Fruit fly (Drosophila melanogaster) whole organism, embryonic: ENCODE measurements around the gene mats.

Experiments used
- Blimp-1 ChIP-seq: fragments of 200-800 bp; sonication (Bioruptor generic); optimal IDR thresholded peaks from 3 replicates; lab custom pipeline; 2018; ENCODE audit warnings: missing biosample characterization, missing genetic modification characterization, mild to moderate bottlenecking, moderate library complexity, missing genetic modification reagents
- CG10543 ChIP-seq: fragments of 200-800 bp; sonication (Bioruptor generic); optimal IDR thresholded peaks from 3 replicates; lab custom pipeline; 2017; ENCODE audit warnings: missing biosample characterization, mild to moderate bottlenecking, missing genetic modification characterization, moderate library complexity
- CG11560 ChIP-seq: fragments of 200-800 bp; sonication (Bioruptor generic); IDR thresholded peaks from 3 replicates; pipeline ENCODE4 v1.3.6; 2022; ENCODE audit warnings: missing biosample characterization, missing genetic modification characterization
- CG12391 ChIP-seq: fragments of 200-800 bp; sonication (Bioruptor generic); optimal IDR thresholded peaks from 3 replicates; lab custom pipeline; 2018; ENCODE audit warnings: missing biosample characterization, mild to moderate bottlenecking, missing genetic modification characterization, moderate library complexity
- CG12744 ChIP-seq: fragments of 200-800 bp; sonication (Bioruptor generic); optimal IDR thresholded peaks from 2 replicates; lab custom pipeline; 2016; ENCODE audit warnings: missing biosample characterization, missing genetic modification characterization
- CG13123 ChIP-seq: fragments of 200-800 bp; sonication (Bioruptor generic); optimal IDR thresholded peaks from 2 replicates; lab custom pipeline; 2016; ENCODE audit warnings: missing biosample characterization, missing genetic modification characterization
- CG13894 ChIP-seq: fragments of 200-800 bp; sonication (Bioruptor generic); optimal IDR thresholded peaks from 3 replicates; lab custom pipeline; 2018; ENCODE audit warnings: missing biosample characterization, mild to moderate bottlenecking, missing genetic modification characterization, moderate library complexity
- CG14860 ChIP-seq: fragments of 200-800 bp; sonication (Bioruptor generic); IDR thresholded peaks from 3 replicates; pipeline ENCODE4 v1.3.6; 2022; ENCODE audit warnings: missing biosample characterization, missing genetic modification characterization; ENCODE audit not compliant: partially characterized antibody
- CG15011 ChIP-seq: fragments of 200-800 bp; sonication (Bioruptor generic); optimal IDR thresholded peaks from 3 replicates; lab custom pipeline; 2018; ENCODE audit warnings: missing biosample characterization, mild to moderate bottlenecking, missing genetic modification characterization
- CG15479 ChIP-seq: fragments of 200-800 bp; sonication (Bioruptor generic); optimal IDR thresholded peaks from 3 replicates; lab custom pipeline; 2019; ENCODE audit warnings: missing biosample characterization, mild to moderate bottlenecking, missing genetic modification characterization, moderate library complexity
- CG15601 ChIP-seq: fragments of 200-800 bp; sonication (Bioruptor generic); optimal IDR thresholded peaks from 3 replicates; lab custom pipeline; 2019; ENCODE audit warnings: missing biosample characterization, mild to moderate bottlenecking, missing genetic modification characterization, moderate library complexity
- CG1603 ChIP-seq: fragments of 200-800 bp; sonication (Bioruptor generic); optimal IDR thresholded peaks from 2 replicates; lab custom pipeline; 2019; ENCODE audit warnings: missing biosample characterization, mild to moderate bottlenecking, missing genetic modification characterization, moderate library complexity
- CG17912 ChIP-seq: fragments of 200-800 bp; sonication (Bioruptor generic); optimal IDR thresholded peaks from 2 replicates; lab custom pipeline; 2018; ENCODE audit warnings: missing biosample characterization, mild to moderate bottlenecking, missing genetic modification characterization
- CG2120 ChIP-seq: fragments of 200-800 bp; sonication (Bioruptor generic); optimal IDR thresholded peaks from 3 replicates; lab custom pipeline; 2016; ENCODE audit warnings: missing biosample characterization, missing genetic modification characterization
- CG30431 ChIP-seq: fragments of 200-800 bp; sonication (Bioruptor generic); optimal IDR thresholded peaks from 2 replicates; lab custom pipeline; 2017; ENCODE audit warnings: missing biosample characterization, missing genetic modification characterization
- CG32772 ChIP-seq: fragments of 200-800 bp; sonication (Bioruptor generic); IDR thresholded peaks from 2 replicates; pipeline ENCODE4 v1.3.6; 2022; ENCODE audit warnings: missing biosample characterization, missing genetic modification characterization
- CG34224 ChIP-seq: fragments of 200-800 bp; sonication (Bioruptor generic); IDR thresholded peaks from 3 replicates; pipeline ENCODE4 v1.3.6; 2022; ENCODE audit warnings: missing biosample characterization, missing genetic modification characterization; ENCODE audit not compliant: partially characterized antibody
- CG5180 ChIP-seq: fragments of 200-800 bp; sonication (Bioruptor generic); optimal IDR thresholded peaks from 3 replicates; lab custom pipeline; 2017; ENCODE audit warnings: missing biosample characterization, missing genetic modification characterization, mild to moderate bottlenecking, moderate library complexity, missing genetic modification reagents
- CG6791 ChIP-seq: fragments of 200-800 bp; sonication (Bioruptor generic); IDR thresholded peaks from 3 replicates; pipeline ENCODE4 v1.3.6; 2022; ENCODE audit warnings: missing biosample characterization, missing genetic modification characterization; ENCODE audit not compliant: partially characterized antibody
- CG7556 ChIP-seq: fragments of 200-800 bp; sonication (Bioruptor generic); optimal IDR thresholded peaks from 2 replicates; lab custom pipeline; 2017; ENCODE audit warnings: missing biosample characterization, mild to moderate bottlenecking, missing genetic modification characterization
- CG8290 ChIP-seq, 3 experiments: fragments of 200-800 bp; sonication (Bioruptor generic); optimal IDR thresholded peaks; 2 replicates each; lab custom pipeline; 2016 to 2019; ENCODE audit warnings: missing biosample characterization in 3 of 3, missing genetic modification characterization in 3 of 3, mild to moderate bottlenecking in 2 of 3, moderate library complexity in 1 of 3
- Deaf1 ChIP-seq: fragments of 200-800 bp; optimal IDR thresholded peaks from 3 replicates; lab custom pipeline; 2019; ENCODE audit warnings: missing biosample characterization, mild to moderate bottlenecking, missing genetic modification characterization, moderate library complexity
- Ets65A ChIP-seq: fragments of 200-800 bp; sonication (Bioruptor generic); peaks from one replicate; lab custom pipeline; 2016; ENCODE audit warnings: missing biosample characterization, missing genetic modification characterization
- H2.0 ChIP-seq: fragments of 200-800 bp; sonication (Bioruptor generic); IDR thresholded peaks from 2 replicates; pipeline ENCODE4 v1.3.6; 2022; ENCODE audit warnings: missing biosample characterization, missing genetic modification characterization
- HLHmδ ChIP-seq: fragments of 200-800 bp; sonication (Bioruptor generic); optimal IDR thresholded peaks from 2 replicates; lab custom pipeline; 2018; ENCODE audit warnings: missing biosample characterization, mild to moderate bottlenecking, missing genetic modification characterization, moderate library complexity
- Lpt ChIP-seq: fragments of >200 bp; optimal IDR thresholded peaks from 2 replicates; lab custom pipeline; 2018; ENCODE audit warnings: missing biosample characterization, missing genetic modification characterization
- Med ChIP-seq: fragments of 200-800 bp; sonication (Bioruptor generic); peaks from one replicate; lab custom pipeline; 2016; ENCODE audit warnings: missing biosample characterization, missing genetic modification characterization, mild to moderate bottlenecking, inconsistent platforms, moderate library complexity
- Ptx1 ChIP-seq: fragments of 200-800 bp; sonication (Bioruptor generic); IDR thresholded peaks from 2 replicates; pipeline ENCODE4 v1.3.6; 2022; ENCODE audit warnings: missing biosample characterization, missing genetic modification characterization
- Sox102F ChIP-seq: fragments of 200-800 bp; sonication (Bioruptor generic); optimal IDR thresholded peaks from 2 replicates; lab custom pipeline; 2018; ENCODE audit warnings: missing biosample characterization, mild to moderate bottlenecking, missing genetic modification characterization, moderate library complexity
- Xrp1 ChIP-seq: fragments of 200-800 bp; sonication (Bioruptor generic); IDR thresholded peaks from 2 replicates; pipeline ENCODE4 v1.3.6; 2022; ENCODE audit warnings: missing biosample characterization, missing genetic modification characterization
- bbx ChIP-seq: fragments of 200-800 bp; sonication (Bioruptor generic); IDR thresholded peaks from 2 replicates; pipeline ENCODE4 v1.3.6; 2022; ENCODE audit warnings: missing biosample characterization, missing genetic modification characterization; ENCODE audit not compliant: partially characterized antibody
- bigmax ChIP-seq: fragments of 200-800 bp; sonication (Bioruptor generic); optimal IDR thresholded peaks from 2 replicates; lab custom pipeline; 2018; ENCODE audit warnings: missing biosample characterization, mild to moderate bottlenecking, missing genetic modification characterization
- bsh ChIP-seq, 2 experiments: fragments of 200-800 bp; sonication (Bioruptor generic); optimal IDR thresholded peaks; 2 replicates each; lab custom pipeline; 2017 to 2018; ENCODE audit warnings: mild to moderate bottlenecking in 2 of 2, missing biosample characterization in 2 of 2, missing genetic modification characterization in 2 of 2, moderate library complexity in 1 of 2
- cas ChIP-seq: fragments of 200-800 bp; sonication (Bioruptor generic); IDR thresholded peaks from 2 replicates; pipeline ENCODE4 v1.3.6; 2022; ENCODE audit warnings: missing biosample characterization, missing genetic modification characterization
- chn ChIP-seq: fragments of 200-800 bp; sonication (Bioruptor generic); optimal IDR thresholded peaks from 2 replicates; lab custom pipeline; 2016; ENCODE audit warnings: missing biosample characterization, missing genetic modification characterization
- da ChIP-seq: fragments of 200-800 bp; sonication (Bioruptor generic); optimal IDR thresholded peaks from 2 replicates; lab custom pipeline; 2016; ENCODE audit warnings: missing biosample characterization, missing genetic modification characterization
- dm ChIP-seq: fragments of 200-800 bp; sonication (Bioruptor generic); optimal IDR thresholded peaks from 3 replicates; lab custom pipeline; 2016; ENCODE audit warnings: missing biosample characterization, missing genetic modification characterization
- gsb ChIP-seq: fragments of 200-800 bp; sonication (Bioruptor generic); IDR thresholded peaks from 2 replicates; pipeline ENCODE4 v1.3.6; 2022; ENCODE audit warnings: missing biosample characterization, missing genetic modification characterization
- kay ChIP-seq: fragments of 200-800 bp; sonication (Bioruptor generic); optimal IDR thresholded peaks from 2 replicates; lab custom pipeline; 2016; ENCODE audit warnings: missing biosample characterization, missing genetic modification characterization
- lilli ChIP-seq: fragments of 200-800 bp; sonication (Bioruptor generic); optimal IDR thresholded peaks from 3 replicates; lab custom pipeline; 2016; ENCODE audit warnings: missing biosample characterization, missing genetic modification characterization
- nom ChIP-seq: fragments of 200-800 bp; sonication (Bioruptor generic); optimal IDR thresholded peaks from 2 replicates; lab custom pipeline; 2017; ENCODE audit warnings: missing biosample characterization, missing genetic modification characterization, mild to moderate bottlenecking, moderate library complexity, missing genetic modification reagents
- row ChIP-seq: fragments of 200-800 bp; sonication (Bioruptor generic); IDR thresholded peaks from 3 replicates; pipeline ENCODE4 v1.3.6; 2022; ENCODE audit warnings: missing biosample characterization, missing genetic modification characterization
- yki ChIP-seq: fragments of >200 bp; optimal IDR thresholded peaks from 3 replicates; lab custom pipeline; 2018

Gene mats

DNA sequence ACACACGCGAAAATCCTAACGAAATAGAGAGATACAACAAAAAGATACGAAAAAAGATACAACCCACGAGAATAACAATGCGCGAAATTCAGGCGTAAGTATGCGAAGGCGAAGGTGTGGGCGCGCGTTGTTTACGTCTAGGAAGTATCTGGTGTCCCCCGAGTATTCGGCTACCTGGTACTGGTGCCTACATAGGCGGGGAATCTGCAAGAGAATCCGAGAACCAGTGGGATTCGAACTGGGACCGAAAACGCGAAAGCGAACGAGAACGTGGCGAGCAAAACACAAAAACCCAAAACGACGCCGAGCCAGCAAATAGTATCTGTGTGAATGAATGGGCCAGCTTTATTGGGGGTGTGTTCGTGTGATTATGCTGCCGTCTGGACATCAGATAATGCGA, 30.9 kb upstream of the mats start:
- TF ChIP-seq Deaf1 (tag; lab: Kevin White, UChicago) (peak; percentile 37), CG12744 (no peak), bbx (GFP tag; lab: Robert Waterston, UW) (no peak), CG7556 (GFP tag; lab: Kevin White, UChicago) (no peak), CG13123 (no peak), CG34224 (GFP tag; lab: Robert Waterston, UW) (peak; percentile 37; the same call in 1 of the 3 replicates), Lpt (no peak), CG10543 (peak; percentile 3), CG5180 (GFP tag; lab: Kevin White, UChicago) (no peak), CG15479 (GFP tag; lab: Kevin White, UChicago) (peak; percentile 33), yki (lab: Kevin White, UChicago) (no peak), CG11560 (no peak), CG13894 (tag; lab: Kevin White, UChicago) (peak; percentile 92), CG14860 (no peak), CG32772 (GFP tag; lab: Robert Waterston, UW) (no peak), nom (GFP tag; lab: Kevin White, UChicago) (no peak)

DNA sequence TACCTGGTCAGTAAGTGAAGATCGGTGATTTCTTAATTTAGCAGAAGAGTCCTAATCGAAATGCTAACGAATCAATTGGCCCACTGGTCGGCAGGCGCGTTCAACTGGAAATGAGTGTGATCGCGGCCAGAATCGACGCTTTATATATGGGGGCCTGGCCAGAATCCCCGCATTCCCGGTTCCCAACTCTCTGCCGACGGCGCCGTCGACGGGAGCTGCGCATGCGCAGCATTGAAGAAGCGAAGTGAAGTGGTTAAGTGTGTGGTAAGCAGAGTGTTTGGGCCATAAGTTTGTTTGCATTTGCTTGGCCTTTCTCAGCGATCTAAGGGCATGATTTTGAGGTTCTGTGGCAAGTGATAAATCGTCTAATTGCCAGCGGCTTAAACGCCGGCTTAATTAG, 27.0 kb upstream of the mats start, which contains the start of gene CG13857:
TSS of gene CG13857 (minus strand) at position 101 of the 400 bp plus-strand sequence.
- TF ChIP-seq CG30431 (GFP tag; lab: Kevin White, UChicago): no peak
- no peak for TF ChIP-seq dm (GFP tag; lab: Kevin White, UChicago)
- no peak for TF ChIP-seq cas (GFP tag; lab: Robert Waterston, UW)
- TF ChIP-seq kay (GFP tag; lab: Kevin White, UChicago): no peak
- TF ChIP-seq HLHmδ (GFP tag; lab: Kevin White, UChicago): no peak
- TF ChIP-seq H2.0 (GFP tag; lab: Robert Waterston, UW): no peak
- no peak for TF ChIP-seq CG6791 (GFP tag; lab: Robert Waterston, UW)
- no peak for TF ChIP-seq gsb
- no peak for TF ChIP-seq CG15601 (tag; lab: Kevin White, UChicago)
- TF ChIP-seq lilli (GFP tag; lab: Kevin White, UChicago): no peak
- TF ChIP-seq CG2120 (GFP tag; lab: Kevin White, UChicago): no peak
- no peak for TF ChIP-seq chn (GFP tag; lab: Kevin White, UChicago)
- TF ChIP-seq da: no peak

dm6 chr3R:22395409-22396178, 25.4 kb upstream of the mats start:
- peak; percentile 2 for TF ChIP-seq Sox102F (GFP tag; lab: Kevin White, UChicago)
- no peak for TF ChIP-seq CG15011
- TF ChIP-seq Ets65A (GFP tag; lab: Kevin White, UChicago): peak; percentile 74
- peak; percentile 52 for TF ChIP-seq Blimp-1 (GFP tag; lab: Kevin White, UChicago)
- no peak for TF ChIP-seq CG17912 (GFP tag; lab: Kevin White, UChicago)
- TF ChIP-seq CG1603 (tag; lab: Kevin White, UChicago): peak; percentile 6
- TF ChIP-seq CG8290 (GFP tag; optimal IDR thresholded peaks at IDR 0.05; lab: Kevin White, UChicago): no peak
- peak in 1 of 2 experiments; percentile 7 for TF ChIP-seq CG8290 (tag; optimal IDR thresholded peaks at IDR 0.05; lab: Kevin White, UChicago)
- 0 out of 2 replicates have a peak, but pooled peaks have one; percentile 15 for TF ChIP-seq Xrp1 (GFP tag; lab: Robert Waterston, UW)
- TF ChIP-seq bsh (GFP tag; optimal IDR thresholded peaks at IDR 0.05; lab: Kevin White, UChicago): peak in 1 of 2 experiments; percentile 14
- peak; percentile 58 for TF ChIP-seq Med (GFP tag; lab: Kevin White, UChicago)
- no peak for TF ChIP-seq bigmax (GFP tag; lab: Kevin White, UChicago)
- no peak for TF ChIP-seq Ptx1
- TF ChIP-seq row (GFP tag; lab: Robert Waterston, UW): peak; percentile 36; the same call in 2 of the 3 replicates
- peak; percentile 0 for TF ChIP-seq CG12391 (tag; lab: Kevin White, UChicago)
